Fruit fly (Drosophila melanogaster) ovary, adult (tissue): ENCODE results near the gene Sfmbt.
A peak's percentile ranks its signal among the peaks of the same experiment; 100 is the strongest.

ENCODE experiments used
- CG17801 ChIP-seq: fragments of 200-800 bp; optimal IDR thresholded peaks from 2 replicates; lab custom pipeline; 2019; ENCODE audit warnings: missing biosample characterization, mild to moderate bottlenecking, missing genetic modification characterization, moderate library complexity; ENCODE audit not compliant: partially characterized antibody

The Sfmbt gene

DNA sequence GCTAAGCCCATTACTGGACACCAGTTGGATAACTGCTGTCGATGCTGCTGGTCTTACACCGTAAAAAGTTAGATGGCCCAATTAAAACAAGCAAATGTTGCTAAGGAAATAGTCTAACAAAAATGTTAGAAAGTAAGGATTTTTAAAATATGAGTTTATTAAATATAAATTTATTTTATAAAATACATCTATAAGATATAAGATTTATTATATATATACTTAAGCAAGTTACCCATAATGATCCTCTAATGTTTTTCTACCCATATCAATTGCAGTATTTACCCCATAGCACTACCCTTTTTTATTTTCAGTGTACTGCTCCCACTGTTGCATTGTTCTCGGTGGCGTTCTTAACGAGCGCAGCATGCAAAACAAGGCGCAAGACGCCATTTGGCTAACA lies 30.3 kb downstream of the Sfmbt start:
- TF ChIP-seq CG17801 (GFP tag; lab: Kevin White, UChicago) = no peak

DNA sequence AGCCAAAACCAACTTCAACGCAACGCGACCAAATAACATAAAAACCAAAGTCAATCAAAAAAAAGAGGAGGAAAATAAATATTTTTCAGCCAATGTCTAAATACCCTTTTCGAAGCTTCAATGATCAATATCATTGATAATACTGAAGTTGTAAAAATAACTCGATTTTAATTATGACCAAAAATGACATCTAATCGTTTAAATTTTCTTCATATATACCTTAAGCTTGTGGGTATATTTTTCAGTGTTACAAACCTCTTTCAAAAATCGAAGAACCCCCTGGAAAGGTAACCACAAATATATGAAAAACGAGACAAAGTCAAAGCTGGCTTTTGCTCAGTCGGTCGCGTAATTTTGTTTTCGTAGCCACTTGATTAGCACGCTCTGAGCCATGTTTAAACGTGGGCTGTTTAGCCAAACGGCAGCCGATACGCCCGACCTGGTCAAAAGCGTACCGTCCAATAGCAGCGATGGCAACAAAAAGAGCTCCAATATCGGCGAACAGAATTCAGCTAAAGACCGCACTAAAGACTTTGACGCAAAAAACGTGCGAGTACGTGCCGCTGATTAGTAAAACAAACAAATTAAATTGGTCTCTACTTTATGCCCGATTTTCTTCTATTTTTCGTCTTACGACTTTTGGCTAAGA lies 31.4 kb downstream of the Sfmbt start:
- peak; percentile 39 for TF ChIP-seq CG17801 (GFP tag; lab: Kevin White, UChicago)

DNA sequence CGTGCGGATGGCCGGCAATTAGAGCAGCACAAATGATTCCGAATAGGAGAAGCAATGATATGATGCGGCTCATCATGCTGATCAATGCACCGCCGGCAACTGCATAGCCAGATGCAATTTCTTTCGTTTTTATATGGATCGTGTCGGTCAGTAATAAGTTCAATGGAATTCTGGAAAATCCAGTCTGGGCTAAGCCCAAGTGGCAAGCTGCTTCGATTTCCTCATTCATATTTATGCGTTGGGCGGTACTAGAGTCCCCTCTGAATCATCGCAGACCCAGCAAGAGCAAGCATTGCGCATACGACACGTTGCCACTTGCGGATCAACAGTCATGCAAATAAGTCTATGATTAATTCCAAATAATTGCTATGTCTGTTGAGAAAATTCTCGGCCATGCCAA lies 33.1 kb downstream of the Sfmbt start, which contains the start of gene CG16978:
TSS of gene CG16978 (minus strand) at position 101 of the 400 bp plus-strand sequence.
- no peak for TF ChIP-seq CG17801 (GFP tag; lab: Kevin White, UChicago)

DNA sequence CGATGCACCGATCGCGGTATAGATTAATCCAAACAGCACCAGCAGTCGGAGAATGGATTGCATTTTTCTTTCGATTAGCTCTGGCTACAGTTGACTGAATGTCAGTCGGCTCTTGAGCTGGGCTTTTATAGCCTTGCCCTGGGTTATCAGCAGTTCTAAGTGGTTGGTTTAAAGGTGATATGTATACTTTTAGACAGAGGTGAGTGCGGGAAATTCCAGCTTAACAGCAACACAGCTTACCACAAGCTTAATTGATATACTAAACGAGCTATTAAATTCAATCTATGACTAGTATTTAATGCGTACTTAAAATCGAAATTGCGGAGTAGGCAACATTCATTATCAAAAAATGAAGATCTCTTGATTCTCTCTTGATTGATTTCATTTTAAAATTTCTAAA lies 33.8 kb downstream of the Sfmbt start, which contains the start of gene CG9928:
TSS of gene CG9928 (minus strand) at position 101 of the 400 bp plus-strand sequence.
- no peak for TF ChIP-seq CG17801 (GFP tag; lab: Kevin White, UChicago)

DNA sequence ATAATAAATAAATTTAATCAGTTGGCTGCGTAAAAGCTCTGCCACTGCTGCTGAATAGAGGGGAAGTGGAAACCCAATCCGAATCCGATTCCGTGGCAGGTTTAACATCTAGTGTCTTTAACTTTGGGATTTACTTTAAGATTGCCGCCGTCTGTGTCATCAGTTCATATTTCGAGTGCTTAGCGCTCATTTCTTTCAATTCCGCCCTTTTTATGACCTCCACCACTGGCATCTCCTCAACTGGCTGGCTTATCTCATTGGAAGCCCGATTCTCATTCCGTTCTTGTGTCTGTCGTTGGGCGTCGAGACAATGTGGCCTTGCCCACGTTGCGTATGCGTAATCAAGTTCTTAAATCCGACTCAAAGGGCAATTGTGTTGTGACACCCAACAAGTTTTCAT lies 35.7 kb downstream of the Sfmbt start:
- TF ChIP-seq CG17801 (GFP tag; lab: Kevin White, UChicago) = no peak

- no peak for TF ChIP-seq CG17801 (GFP tag; lab: Kevin White, UChicago)
Measured at dm6 chr2L:13135929-13136328, 40.7 kb downstream of the Sfmbt start.

dm6 chr2L:13130291-13130690 lies 46.3 kb downstream of the Sfmbt start, which contains the start of gene CG5122:
Gene CG5122, plus strand, starts transcription at chr2L:13130591.
- no peak for TF ChIP-seq CG17801 (GFP tag; lab: Kevin White, UChicago)

DNA sequence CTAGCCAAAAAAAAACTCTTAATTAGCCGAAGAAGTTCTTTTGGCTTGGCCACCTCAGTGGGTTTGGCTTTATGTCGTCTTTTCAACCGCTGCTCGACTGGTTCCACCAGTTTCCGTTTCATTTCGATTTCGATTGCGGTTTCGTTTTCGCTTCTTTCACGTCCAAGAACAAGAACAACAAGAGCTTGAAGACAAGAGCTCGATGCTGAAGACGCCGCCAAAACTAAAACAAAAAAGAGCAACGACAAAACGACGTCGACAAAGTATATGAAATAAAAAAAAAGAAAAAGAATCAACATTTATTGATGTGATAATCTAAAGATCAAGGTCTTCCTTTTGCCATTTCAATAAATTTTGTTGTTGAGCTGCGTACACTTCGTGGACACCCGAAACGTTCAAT lies 54.1 kb downstream of the Sfmbt start:
- TF ChIP-seq CG17801 (GFP tag; lab: Kevin White, UChicago) = no peak
